Worm (Caenorhabditis elegans): ENCODE results near the gene srd-48.

DNA sequence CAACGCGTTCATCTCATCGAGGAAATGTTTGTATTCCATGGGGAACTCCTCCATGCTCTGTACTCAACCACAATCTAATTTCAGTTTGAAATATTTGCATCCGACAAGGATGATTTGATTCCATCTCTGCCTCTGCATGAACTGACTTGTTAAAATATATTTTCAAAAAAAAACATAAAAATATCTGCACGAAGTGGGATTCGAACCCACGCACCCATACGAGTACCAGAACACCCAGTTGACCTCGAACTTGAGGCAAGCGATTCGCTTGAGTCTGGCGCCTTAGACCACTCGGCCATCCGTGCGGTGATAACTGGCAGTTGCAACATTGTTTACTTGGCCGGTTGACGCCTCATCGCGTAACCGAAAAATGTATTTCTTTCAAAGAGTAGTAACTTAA, 11.9 kb downstream of the srd-48 start:
- TF ChIP-seq rec-8 (tag; optimal IDR thresholded peaks at IDR 0.05) (peak; percentile 35 to 69), cebp-1 (GFP tag; IDR thresholded peaks at IDR 0.05) (no peak), cebp-1 (tag; optimal IDR thresholded peaks at IDR 0.05) (no peak), D2030.7 (GFP tag; IDR thresholded peaks at IDR 0.05) (peak; percentile 93), ets-4 (GFP tag; optimal IDR thresholded peaks at IDR 0.05) (no peak), unc-130 (GFP tag; optimal IDR thresholded peaks at IDR 0.05) (no peak), bed-1 (GFP tag; IDR thresholded peaks at IDR 0.05) (no peak), die-1 (tag; optimal IDR thresholded peaks at IDR 0.05) (peak; percentile 87), egl-18 (GFP tag; IDR thresholded peaks at IDR 0.05) (no peak), unc-62 (GFP tag; optimal IDR thresholded peaks at IDR 0.05) (no peak)

All from whole organism, young adult.